Fruit fly (Drosophila melanogaster) S2 (cell line): ENCODE results near the gene Cp7Fb.

Experiments
- CG8478 ChIP-seq: fragments of >200 bp; optimal IDR thresholded peaks from 2 replicates; lab custom pipeline; 2018
- CTCF ChIP-seq, 2 experiments: fragments of >200 bp; optimal IDR thresholded peaks; 2 replicates each; lab custom pipeline; 2018

- TF ChIP-seq CG8478 (lab: Kevin White, UChicago) (no peak), CTCF (optimal IDR thresholded peaks at IDR 0.05; lab: Kevin White, UChicago) (no peak)
These were observed 5.5 kb downstream of the Cp7Fb start, which contains the start of gene Cp36 for dm6 chrX:8479031-8479568.
